Worm (Caenorhabditis elegans) whole organism, L1 larva: ENCODE data around the gene E02H4.4.

Source experiments
- C04F5.9 ChIP-seq: sonication (generic microtip); optimal IDR thresholded peaks from 2 replicates; lab custom pipeline; 2016; ENCODE audit warnings: missing genetic modification characterization, missing compliant biosample characterization
- C16A3.4 ChIP-seq: fragments of 150-350 bp; optimal IDR thresholded peaks from 2 replicates; lab custom pipeline; 2014; ENCODE audit warnings: missing biosample characterization, missing genetic modification characterization
- aha-1 ChIP-seq: fragments of 150-350 bp; optimal IDR thresholded peaks from 2 replicates; lab custom pipeline; 2014; ENCODE audit warnings: missing biosample characterization, missing genetic modification characterization
- alr-1 ChIP-seq: fragments of 200-800 bp; sonication (Bioruptor generic); optimal IDR thresholded peaks from 2 replicates; lab custom pipeline; 2018; ENCODE audit warnings: borderline replicate concordance, mild to moderate bottlenecking, missing genetic modification characterization, missing compliant biosample characterization
- aly-2 ChIP-seq: fragments of 150-350 bp; optimal IDR thresholded peaks from 2 replicates; lab custom pipeline; 2014; ENCODE audit warnings: missing biosample characterization, missing genetic modification characterization
- blmp-1 ChIP-seq: fragments of 150-350 bp; optimal IDR thresholded peaks from 2 replicates; lab custom pipeline; 2014; ENCODE audit warnings: missing biosample characterization, missing genetic modification characterization
- ceh-63 ChIP-seq: fragments of 200-800 bp; sonication (Bioruptor generic); optimal IDR thresholded peaks from 2 replicates; lab custom pipeline; 2018; ENCODE audit warnings: mild to moderate bottlenecking, missing genetic modification characterization, missing compliant biosample characterization
- ceh-88 ChIP-seq: fragments of 200-800 bp; sonication (Bioruptor generic); IDR thresholded peaks from 2 replicates; pipeline ENCODE4 v1.3.6; 2022; ENCODE audit warnings: missing genetic modification characterization, missing compliant biosample characterization
- ceh-90 ChIP-seq: sonication (generic microtip); optimal IDR thresholded peaks from 2 replicates; lab custom pipeline; 2016; ENCODE audit warnings: missing genetic modification characterization, missing compliant biosample characterization
- ces-1 ChIP-seq: fragments of 150-350 bp; optimal IDR thresholded peaks from 2 replicates; lab custom pipeline; 2014; ENCODE audit warnings: missing biosample characterization, missing genetic modification reagents, missing genetic modification characterization
- efl-1 ChIP-seq, 4 experiments: fragments of 150-350 bp; optimal IDR thresholded peaks in 3 of 4; peaks in 1 of 4; 1 replicate in 1 of 4; 2 replicates in 3 of 4; lab custom pipeline; 2014; ENCODE audit warnings: missing biosample characterization in 2 of 4, missing genetic modification characterization in 2 of 4, missing genetic modification reagents in 2 of 4
- efl-3 ChIP-seq: fragments of 200-800 bp; sonication (Bioruptor generic); optimal IDR thresholded peaks from 2 replicates; lab custom pipeline; 2018; ENCODE audit warnings: mild to moderate bottlenecking, missing genetic modification characterization, missing compliant biosample characterization
- egl-13 ChIP-seq: sonication (generic microtip); optimal IDR thresholded peaks from 2 replicates; lab custom pipeline; 2016; ENCODE audit warnings: missing genotype, missing genetic modification reagents, missing genetic modification characterization, missing compliant biosample characterization
- egl-27 ChIP-seq, 2 experiments: fragments of 150-350 bp in 1 of 2; sonication (generic microtip); optimal IDR thresholded peaks; 3 replicates each; lab custom pipeline; 2017 to 2018; ENCODE audit warnings: missing biosample characterization in 2 of 2, missing genetic modification characterization in 2 of 2, missing genetic modification reagents in 2 of 2
- elt-2 ChIP-seq: sonication (generic microtip); optimal IDR thresholded peaks from 2 replicates; lab custom pipeline; 2016; ENCODE audit warnings: missing genetic modification characterization, mild to moderate bottlenecking, inconsistent platforms, missing compliant biosample characterization, missing genetic modification reagents
- ets-5 ChIP-seq: fragments of 200-800 bp; sonication (Bioruptor generic); IDR thresholded peaks from 2 replicates; pipeline ENCODE4 v1.3.6; 2022; ENCODE audit warnings: missing genetic modification characterization, missing compliant biosample characterization
- fkh-10 ChIP-seq: sonication (generic microtip); optimal IDR thresholded peaks from 2 replicates; lab custom pipeline; 2017; ENCODE audit warnings: missing biosample characterization, missing genetic modification reagents, missing genetic modification characterization
- fkh-4 ChIP-seq: sonication (generic microtip); optimal IDR thresholded peaks from 2 replicates; lab custom pipeline; 2016; ENCODE audit warnings: missing compliant biosample characterization, missing genetic modification characterization, borderline replicate concordance
- grh-1 ChIP-seq: fragments of 200-800 bp; sonication (Bioruptor generic); IDR thresholded peaks from 2 replicates; pipeline ENCODE4 v1.3.6; 2022; ENCODE audit warnings: missing genetic modification reagents, missing genetic modification characterization, missing compliant biosample characterization
- hlh-17 ChIP-seq: fragments of 200-800 bp; sonication (Bioruptor generic); optimal IDR thresholded peaks from 2 replicates; lab custom pipeline; 2018; ENCODE audit warnings: missing genetic modification characterization, mild to moderate bottlenecking, missing compliant biosample characterization, moderate library complexity, borderline replicate concordance
- hlh-4 ChIP-seq: sonication (generic microtip); optimal IDR thresholded peaks from 2 replicates; lab custom pipeline; 2016; ENCODE audit warnings: mild to moderate bottlenecking, missing genetic modification characterization, missing compliant biosample characterization
- hpl-2 ChIP-seq: fragments of 150-350 bp; optimal IDR thresholded peaks from 2 replicates; lab custom pipeline; 2014; ENCODE audit warnings: missing biosample characterization, missing genetic modification reagents, missing genetic modification characterization
- isw-1 ChIP-seq: fragments of 200-800 bp; sonication (Bioruptor generic); IDR thresholded peaks from 2 replicates; pipeline ENCODE4 v1.3.6; 2022; ENCODE audit warnings: missing genetic modification characterization, missing compliant biosample characterization
- lin-13 ChIP-seq: fragments of 150-350 bp; optimal IDR thresholded peaks from 2 replicates; lab custom pipeline; 2014; ENCODE audit warnings: missing biosample characterization, missing genetic modification reagents, missing genetic modification characterization
- lin-14 ChIP-seq: fragments of 200-800 bp; sonication (Bioruptor generic); optimal IDR thresholded peaks from 2 replicates; lab custom pipeline; 2018; ENCODE audit warnings: mild to moderate bottlenecking, missing genetic modification characterization, moderate library complexity, missing compliant biosample characterization
- lin-35 ChIP-seq, 2 experiments: fragments of 150-350 bp; optimal IDR thresholded peaks; 2 replicates each; lab custom pipeline; 2014; ENCODE audit warnings: missing biosample characterization in 2 of 2, missing genetic modification characterization in 2 of 2, missing genetic modification reagents in 2 of 2
- lir-3 ChIP-seq: sonication (generic microtip); optimal IDR thresholded peaks from 2 replicates; lab custom pipeline; 2016; ENCODE audit warnings: mild to moderate bottlenecking, missing genetic modification characterization, moderate library complexity, missing compliant biosample characterization; ENCODE audit not compliant: poor library complexity
- mab-9 ChIP-seq: fragments of 200-800 bp; sonication (Bioruptor generic); IDR thresholded peaks from 2 replicates; pipeline ENCODE4 v1.3.6; 2022; ENCODE audit warnings: missing genetic modification reagents, missing genetic modification characterization, missing compliant biosample characterization
- mdl-1 ChIP-seq, 2 experiments: fragments of 150-350 bp; optimal IDR thresholded peaks; 2 replicates each; lab custom pipeline; 2014 to 2017; ENCODE audit warnings: missing biosample characterization in 2 of 2, missing genetic modification characterization in 2 of 2, inconsistent platforms in 1 of 2
- mef-2 ChIP-seq: fragments of 150-350 bp; optimal IDR thresholded peaks from 2 replicates; lab custom pipeline; 2014; ENCODE audit warnings: missing biosample characterization, missing genetic modification characterization
- nhr-19 ChIP-seq: fragments of 200-800 bp; sonication (Bioruptor generic); conservative IDR thresholded peaks from 2 replicates; pipeline ENCODE4 v1.3.6; 2022; ENCODE audit warnings: missing genetic modification characterization, missing compliant biosample characterization
- nhr-20 ChIP-seq: sonication (generic microtip); optimal IDR thresholded peaks from 2 replicates; lab custom pipeline; 2016; ENCODE audit warnings: mild to moderate bottlenecking, missing genetic modification characterization, missing compliant biosample characterization
- nhr-71 ChIP-seq: sonication (generic microtip); optimal IDR thresholded peaks from 2 replicates; lab custom pipeline; 2016; ENCODE audit warnings: mild to moderate bottlenecking, missing genetic modification characterization, moderate library complexity, missing compliant biosample characterization
- nhr-85 ChIP-seq: sonication (generic microtip); peaks from one replicate; lab custom pipeline; 2016; ENCODE audit warnings: missing genetic modification characterization, inconsistent platforms, missing compliant biosample characterization
- rnt-1 ChIP-seq: sonication (generic microtip); optimal IDR thresholded peaks from 2 replicates; lab custom pipeline; 2016; ENCODE audit warnings: mild to moderate bottlenecking, missing genetic modification characterization, moderate library complexity, missing compliant biosample characterization
- skn-1 ChIP-seq: fragments of 150-350 bp; optimal IDR thresholded peaks from 2 replicates; lab custom pipeline; 2014; ENCODE audit warnings: missing biosample characterization, missing genetic modification characterization
- snpc-4 ChIP-seq: fragments of 150-350 bp; optimal IDR thresholded peaks from 2 replicates; lab custom pipeline; 2014; ENCODE audit warnings: missing biosample characterization, missing genetic modification characterization
- snu-23 ChIP-seq: sonication (generic microtip); optimal IDR thresholded peaks from 2 replicates; lab custom pipeline; 2016; ENCODE audit warnings: missing genetic modification characterization, missing compliant biosample characterization
- sup-37 ChIP-seq: fragments of 200-800 bp; sonication (Bioruptor generic); optimal IDR thresholded peaks from 2 replicates; lab custom pipeline; 2018; ENCODE audit warnings: mild to moderate bottlenecking, missing genetic modification characterization, missing compliant biosample characterization
- swsn-7 ChIP-seq: sonication (generic microtip); optimal IDR thresholded peaks from 2 replicates; lab custom pipeline; 2016; ENCODE audit warnings: missing genetic modification characterization, missing compliant biosample characterization
- tlp-1 ChIP-seq: fragments of 150-350 bp; optimal IDR thresholded peaks from 2 replicates; lab custom pipeline; 2014; ENCODE audit warnings: missing biosample characterization, missing genetic modification characterization
- unc-130 ChIP-seq: fragments of 150-350 bp; optimal IDR thresholded peaks from 2 replicates; lab custom pipeline; 2017; ENCODE audit warnings: missing biosample characterization, missing genetic modification characterization, inconsistent platforms
- unc-86 ChIP-seq: sonication (generic microtip); optimal IDR thresholded peaks from 2 replicates; lab custom pipeline; 2016; ENCODE audit warnings: missing genetic modification characterization, missing compliant biosample characterization
- unc-98 ChIP-seq: fragments of 200-800 bp; sonication (Bioruptor generic); IDR thresholded peaks from 2 replicates; pipeline ENCODE4 v1.3.6; 2022; ENCODE audit warnings: missing genetic modification characterization, missing compliant biosample characterization

E02H4.4 gene

DNA sequence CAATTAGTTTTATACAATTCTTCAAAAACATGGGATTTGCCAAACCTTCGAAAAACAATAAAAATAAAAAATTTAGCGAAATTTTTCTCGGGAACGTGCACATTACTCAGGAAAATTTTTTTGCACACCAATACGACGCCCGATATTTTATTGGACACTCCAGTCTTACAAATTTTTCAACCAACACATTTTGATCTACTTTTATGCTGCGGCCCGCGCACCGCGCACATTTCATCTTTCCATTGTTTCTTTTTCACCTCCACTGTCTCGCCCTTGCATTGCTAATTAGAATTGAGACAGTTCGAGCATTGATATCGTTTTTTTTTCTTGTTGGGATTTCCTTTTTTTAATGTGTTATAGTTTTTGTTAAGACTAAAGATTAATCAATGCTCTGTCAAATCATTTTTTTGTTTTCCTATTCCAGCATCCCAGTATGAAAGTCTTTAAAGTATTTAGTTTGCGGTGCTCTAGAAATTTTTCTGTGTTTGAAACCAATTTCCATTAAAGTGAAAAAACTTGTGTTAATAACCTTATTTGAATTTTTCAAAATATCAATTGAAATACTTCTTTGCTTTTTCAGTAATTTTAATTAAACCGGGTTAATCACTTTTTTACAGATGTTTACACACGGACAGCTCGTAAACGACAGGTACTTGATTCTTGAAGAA, 10.2 kb upstream of the E02H4.4 start, which contains the start of gene K04C1.5:
K04C1.5 (plus strand) TSS at position 618 of the 668 bp plus-strand sequence.
- no peak for TF ChIP-seq mab-9 (GFP tag; lab: Robert Waterston, UW)
- no peak for TF ChIP-seq hlh-4 (tag; lab: Kevin White, UChicago)
- no peak for TF ChIP-seq ces-1
- no peak for TF ChIP-seq nhr-71 (tag; lab: Kevin White, UChicago)
- no peak for TF ChIP-seq mdl-1 (tag; optimal IDR thresholded peaks at IDR 0.05; lab: Kevin White, UChicago)
- no peak for TF ChIP-seq egl-27 (tag; optimal IDR thresholded peaks at IDR 0.05; lab: Kevin White, UChicago)
- TF ChIP-seq, all 84 proteins: peak for 0

DNA sequence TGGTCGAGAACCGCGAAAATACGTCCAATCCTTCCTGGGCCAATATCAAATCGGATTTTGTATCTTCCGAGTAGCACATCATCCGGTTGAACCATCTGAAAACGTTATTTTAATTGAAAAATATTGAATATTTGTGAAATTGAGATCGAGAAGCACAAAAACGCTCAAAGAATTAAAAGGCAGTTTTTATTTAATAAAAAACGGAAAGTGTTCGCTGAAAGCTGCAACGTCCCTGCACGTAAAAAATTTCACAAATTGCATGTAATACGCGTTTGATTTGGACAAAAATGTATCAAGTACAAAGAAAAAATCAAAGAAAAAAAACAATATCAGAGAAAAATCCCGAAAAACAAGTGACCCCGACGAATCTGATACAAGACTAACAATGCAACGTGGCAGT, 5.7 kb upstream of the E02H4.4 start, which contains the start of gene E02H4.6:
E02H4.6 (minus strand) TSS at position 101 of the 400 bp plus-strand sequence.
- TF ChIP-seq ceh-88 (no peak), C04F5.9 (tag; lab: Kevin White, UChicago) (no peak), unc-130 (tag; lab: Kevin White, UChicago) (no peak), snu-23 (GFP tag; lab: Kevin White, UChicago) (no peak), swsn-7 (no peak), ets-5 (GFP tag; lab: Robert Waterston, UW) (no peak), efl-1 (optimal IDR thresholded peaks at IDR 0.05; lab: Kevin White, UChicago) (no peak), efl-1 (GFP tag; optimal IDR thresholded peaks at IDR 0.05 in 1 of 2; lab: Kevin White, UChicago) (no peak), tlp-1 (no peak), fkh-10 (GFP tag; lab: Kevin White, UChicago) (no peak), fkh-4 (tag; lab: Kevin White, UChicago) (no peak)
- TF ChIP-seq, all 84 proteins: peak for 0

- no peak for TF ChIP-seq hlh-17 (GFP tag; lab: Kevin White, UChicago)
- TF ChIP-seq efl-3 (GFP tag; lab: Kevin White, UChicago) = no peak
- no peak for TF ChIP-seq alr-1 (tag; lab: Kevin White, UChicago)
- no peak for TF ChIP-seq ces-1
- TF ChIP-seq egl-13 = no peak
- TF ChIP-seq blmp-1 (tag; lab: Kevin White, UChicago) = no peak
- TF ChIP-seq lin-14 = no peak
- TF ChIP-seq tlp-1 = no peak
- TF ChIP-seq aly-2 = no peak
- TF ChIP-seq skn-1 = no peak
- TF ChIP-seq lin-13 (GFP tag; lab: Kevin White, UChicago) = no peak
- no peak for TF ChIP-seq nhr-19
- no peak for TF ChIP-seq mdl-1 (tag; optimal IDR thresholded peaks at IDR 0.05; lab: Kevin White, UChicago)
- no peak for TF ChIP-seq ets-5 (GFP tag; lab: Robert Waterston, UW)
- TF ChIP-seq snpc-4 = no peak
- no peak for TF ChIP-seq isw-1 (GFP tag; lab: Robert Waterston, UW)
- TF ChIP-seq lin-35 (GFP tag; optimal IDR thresholded peaks at IDR 0.05; lab: Kevin White, UChicago) = no peak
- TF ChIP-seq nhr-20 (tag; lab: Kevin White, UChicago) = no peak
These were observed 2.7 kb upstream of the E02H4.4 start, which contains the start of gene E02H4.5 for ce11 chrX:14255031-14255430. Gene E02H4.5, minus strand, starts transcription at chrX:14255131.

ce11 chrX:14255973-14256372, 1.8 kb upstream of the E02H4.4 start, which contains the start of gene E02H4.7:
Gene E02H4.7, plus strand, starts transcription at chrX:14256273.
- TF ChIP-seq efl-1 (optimal IDR thresholded peaks at IDR 0.05; lab: Kevin White, UChicago) (no peak), efl-1 (GFP tag; optimal IDR thresholded peaks at IDR 0.05 in 1 of 2; lab: Kevin White, UChicago) (peak in 1 of 2 experiments; percentile 68), elt-2 (tag; lab: Kevin White, UChicago) (peak; percentile 43), ceh-90 (tag; lab: Kevin White, UChicago) (no peak)

- TF ChIP-seq C16A3.4 (tag; lab: Kevin White, UChicago) (no peak), unc-98 (GFP tag; lab: Robert Waterston, UW) (no peak), nhr-85 (tag; lab: Kevin White, UChicago) (no peak), ets-5 (GFP tag; lab: Robert Waterston, UW) (no peak), skn-1 (no peak), lir-3 (no peak), hpl-2 (GFP tag; lab: Kevin White, UChicago) (no peak), grh-1 (GFP tag; lab: Robert Waterston, UW) (no peak), ces-1 (no peak), unc-86 (no peak), ceh-63 (no peak), sup-37 (no peak), rnt-1 (no peak), snu-23 (GFP tag; lab: Kevin White, UChicago) (no peak), aha-1 (tag; lab: Kevin White, UChicago) (no peak), mef-2 (tag; lab: Kevin White, UChicago) (no peak)
These were observed 5.7 kb downstream of the E02H4.4 start, which contains the start of gene E02H4.8 for ce11 chrX:14263473-14263872. Gene E02H4.8, minus strand, starts transcription at chrX:14263573.
